Fruit fly (Drosophila melanogaster) whole organism, adult: ENCODE data around the gene ast.

Experiments used
- CG11617 ChIP-seq: fragments of 200-800 bp; sonication (Bioruptor generic); optimal IDR thresholded peaks from 2 replicates; lab custom pipeline; 2017; ENCODE audit warnings: mild to moderate bottlenecking, missing biosample characterization, missing genetic modification reagents, missing genetic modification characterization
- CG12768 ChIP-seq: fragments of 200-800 bp; sonication (Bioruptor generic); optimal IDR thresholded peaks from 2 replicates; lab custom pipeline; 2017; ENCODE audit warnings: missing biosample characterization, missing genetic modification characterization, mild to moderate bottlenecking, moderate library complexity, missing genetic modification reagents
- CG14711 ChIP-seq: fragments of 200-800 bp; sonication (Bioruptor generic); optimal IDR thresholded peaks from 2 replicates; lab custom pipeline; 2018; ENCODE audit warnings: missing biosample characterization, mild to moderate bottlenecking, missing genetic modification characterization, moderate library complexity
- CG1620 ChIP-seq: fragments of 200-800 bp; sonication (Bioruptor generic); optimal IDR thresholded peaks from 2 replicates; lab custom pipeline; 2016; ENCODE audit warnings: missing biosample characterization, missing genetic modification characterization
- CG33017 ChIP-seq: fragments of 200-800 bp; sonication (Bioruptor generic); optimal IDR thresholded peaks from 2 replicates; lab custom pipeline; 2018; ENCODE audit warnings: missing biosample characterization, mild to moderate bottlenecking, missing genetic modification characterization, moderate library complexity
- CG5204 ChIP-seq: fragments of 200-800 bp; sonication (Bioruptor generic); optimal IDR thresholded peaks from 2 replicates; lab custom pipeline; 2016; ENCODE audit warnings: missing biosample characterization, missing genetic modification characterization
- CG7045 ChIP-seq: fragments of 200-800 bp; sonication (Bioruptor generic); optimal IDR thresholded peaks from 2 replicates; lab custom pipeline; 2017; ENCODE audit warnings: missing biosample characterization, mild to moderate bottlenecking, missing genetic modification characterization
- CG7101 ChIP-seq: fragments of 200-800 bp; sonication (Bioruptor generic); optimal IDR thresholded peaks from 2 replicates; lab custom pipeline; 2018; ENCODE audit warnings: missing biosample characterization, mild to moderate bottlenecking, missing genetic modification characterization, moderate library complexity
- Clk ChIP-seq: fragments of 200-800 bp; sonication (Bioruptor generic); optimal IDR thresholded peaks from 2 replicates; lab custom pipeline; 2017; ENCODE audit warnings: missing biosample characterization, missing genetic modification characterization
- Crg-1 ChIP-seq: fragments of 200-800 bp; sonication (Bioruptor generic); optimal IDR thresholded peaks from 2 replicates; lab custom pipeline; 2016; ENCODE audit warnings: missing biosample characterization, missing genetic modification characterization
- Hr96 ChIP-seq: fragments of 200-800 bp; sonication (Bioruptor generic); optimal IDR thresholded peaks from 2 replicates; lab custom pipeline; 2016; ENCODE audit warnings: missing biosample characterization, missing genetic modification characterization
- Mnt ChIP-seq: fragments of 200-800 bp; sonication (Bioruptor generic); optimal IDR thresholded peaks from 2 replicates; lab custom pipeline; 2016; ENCODE audit warnings: missing biosample characterization, mild to moderate bottlenecking, missing genetic modification characterization
- bab1 ChIP-seq: fragments of 200-800 bp; sonication (Bioruptor generic); optimal IDR thresholded peaks from 3 replicates; lab custom pipeline; 2019; ENCODE audit warnings: missing biosample characterization, mild to moderate bottlenecking, missing genetic modification characterization, moderate library complexity
- cic ChIP-seq: fragments of 200-800 bp; sonication (Bioruptor generic); optimal IDR thresholded peaks from 2 replicates; lab custom pipeline; 2017; ENCODE audit warnings: missing biosample characterization, mild to moderate bottlenecking, missing genetic modification characterization, moderate library complexity
- cnc ChIP-seq, 2 experiments: fragments of >200 bp; optimal IDR thresholded peaks; 2 replicates each; lab custom pipeline; 2017
- kay ChIP-seq: fragments of 200-800 bp; sonication (Bioruptor generic); peaks from one replicate; lab custom pipeline; 2016; ENCODE audit warnings: missing biosample characterization, missing genetic modification characterization, borderline replicate concordance
- ovo ChIP-seq: fragments of 200-800 bp; sonication (Bioruptor generic); optimal IDR thresholded peaks from 2 replicates; lab custom pipeline; 2016; ENCODE audit warnings: missing biosample characterization, missing genetic modification characterization
- pad ChIP-seq: fragments of 200-800 bp; sonication (Bioruptor generic); optimal IDR thresholded peaks from 3 replicates; lab custom pipeline; 2017; ENCODE audit warnings: missing biosample characterization, missing genetic modification characterization, mild to moderate bottlenecking, moderate library complexity, missing genetic modification reagents
- tj ChIP-seq: fragments of 200-800 bp; sonication (Bioruptor generic); optimal IDR thresholded peaks from 3 replicates; lab custom pipeline; 2017; ENCODE audit warnings: missing biosample characterization, mild to moderate bottlenecking, missing genetic modification characterization, moderate library complexity
- toe ChIP-seq: fragments of 200-800 bp; sonication (Bioruptor generic); optimal IDR thresholded peaks from 2 replicates; lab custom pipeline; 2016; ENCODE audit warnings: missing biosample characterization, missing genetic modification characterization

Gene ast

dm6 chr2L:1062473-1063363 lies 15.0 kb upstream of the ast start:
- TF ChIP-seq tj = no peak
- TF ChIP-seq pad (GFP tag; lab: Kevin White, UChicago) = peak; percentile 24

- TF ChIP-seq CG7045 (GFP tag; lab: Kevin White, UChicago) (no peak), CG12768 (GFP tag; lab: Kevin White, UChicago) (no peak), Hr96 (no peak), CG33017 (tag; lab: Kevin White, UChicago) (no peak), cnc (optimal IDR thresholded peaks at IDR 0.05; lab: Kevin White, UChicago) (no peak), cic (GFP tag; lab: Kevin White, UChicago) (no peak), CG11617 (GFP tag; lab: Kevin White, UChicago) (no peak), CG7101 (no peak)
Observed at dm6 chr2L:1063695-1064094, 14.1 kb upstream of the ast start.

dm6 chr2L:1064544-1064943 lies 13.2 kb upstream of the ast start:
- no peak for TF ChIP-seq tj
- no peak for TF ChIP-seq CG33017 (tag; lab: Kevin White, UChicago)
- TF ChIP-seq bab1 (GFP tag; lab: Kevin White, UChicago) = no peak
- TF ChIP-seq CG7101 = no peak
- no peak for TF ChIP-seq CG14711
- TF ChIP-seq cnc (optimal IDR thresholded peaks at IDR 0.05; lab: Kevin White, UChicago) = no peak
- TF ChIP-seq CG12768 (GFP tag; lab: Kevin White, UChicago) = no peak
- TF ChIP-seq Hr96 = no peak
- TF ChIP-seq Crg-1 (GFP tag; lab: Kevin White, UChicago) = no peak
- no peak for TF ChIP-seq Clk (GFP tag; lab: Kevin White, UChicago)
- TF ChIP-seq CG7045 (GFP tag; lab: Kevin White, UChicago) = no peak
- TF ChIP-seq pad (GFP tag; lab: Kevin White, UChicago) = no peak
- no peak for TF ChIP-seq kay (GFP tag; lab: Kevin White, UChicago)
- no peak for TF ChIP-seq CG5204 (GFP tag; lab: Kevin White, UChicago)
- TF ChIP-seq ovo (GFP tag; lab: Kevin White, UChicago) = no peak
- TF ChIP-seq toe = no peak
- no peak for TF ChIP-seq CG1620 (GFP tag; lab: Kevin White, UChicago)
- TF ChIP-seq Mnt (GFP tag; lab: Kevin White, UChicago) = no peak
- TF ChIP-seq CG11617 (GFP tag; lab: Kevin White, UChicago) = no peak
- TF ChIP-seq cic (GFP tag; lab: Kevin White, UChicago) = no peak

- TF ChIP-seq cnc (optimal IDR thresholded peaks at IDR 0.05; lab: Kevin White, UChicago) (no peak), bab1 (GFP tag; lab: Kevin White, UChicago) (no peak), tj (no peak), cic (GFP tag; lab: Kevin White, UChicago) (no peak), CG14711 (no peak), toe (no peak), CG7045 (GFP tag; lab: Kevin White, UChicago) (no peak), CG33017 (tag; lab: Kevin White, UChicago) (no peak), pad (GFP tag; lab: Kevin White, UChicago) (no peak), Crg-1 (GFP tag; lab: Kevin White, UChicago) (no peak), CG7101 (no peak), Mnt (GFP tag; lab: Kevin White, UChicago) (no peak), Hr96 (no peak), CG1620 (GFP tag; lab: Kevin White, UChicago) (no peak), CG11617 (GFP tag; lab: Kevin White, UChicago) (no peak)
Observed at dm6 chr2L:1065038-1065437, 12.7 kb upstream of the ast start.

- TF ChIP-seq CG14711 (no peak), toe (no peak), Crg-1 (GFP tag; lab: Kevin White, UChicago) (no peak), ovo (GFP tag; lab: Kevin White, UChicago) (no peak), pad (GFP tag; lab: Kevin White, UChicago) (no peak), tj (no peak), CG11617 (GFP tag; lab: Kevin White, UChicago) (no peak), Mnt (GFP tag; lab: Kevin White, UChicago) (no peak)
Observed at dm6 chr2L:1066330-1066729, 11.4 kb upstream of the ast start.

- TF ChIP-seq CG14711 (no peak), pad (GFP tag; lab: Kevin White, UChicago) (no peak), kay (GFP tag; lab: Kevin White, UChicago) (no peak), CG1620 (GFP tag; lab: Kevin White, UChicago) (no peak), ovo (GFP tag; lab: Kevin White, UChicago) (no peak), bab1 (GFP tag; lab: Kevin White, UChicago) (no peak), Mnt (GFP tag; lab: Kevin White, UChicago) (no peak), CG12768 (GFP tag; lab: Kevin White, UChicago) (no peak), cic (GFP tag; lab: Kevin White, UChicago) (no peak), CG7101 (no peak), CG7045 (GFP tag; lab: Kevin White, UChicago) (no peak), Crg-1 (GFP tag; lab: Kevin White, UChicago) (no peak)
Observed at dm6 chr2L:1068004-1068403, 9.7 kb upstream of the ast start.
